Worm (Caenorhabditis elegans): ENCODE results near the gene K06B9.6.

K06B9.6 gene

DNA sequence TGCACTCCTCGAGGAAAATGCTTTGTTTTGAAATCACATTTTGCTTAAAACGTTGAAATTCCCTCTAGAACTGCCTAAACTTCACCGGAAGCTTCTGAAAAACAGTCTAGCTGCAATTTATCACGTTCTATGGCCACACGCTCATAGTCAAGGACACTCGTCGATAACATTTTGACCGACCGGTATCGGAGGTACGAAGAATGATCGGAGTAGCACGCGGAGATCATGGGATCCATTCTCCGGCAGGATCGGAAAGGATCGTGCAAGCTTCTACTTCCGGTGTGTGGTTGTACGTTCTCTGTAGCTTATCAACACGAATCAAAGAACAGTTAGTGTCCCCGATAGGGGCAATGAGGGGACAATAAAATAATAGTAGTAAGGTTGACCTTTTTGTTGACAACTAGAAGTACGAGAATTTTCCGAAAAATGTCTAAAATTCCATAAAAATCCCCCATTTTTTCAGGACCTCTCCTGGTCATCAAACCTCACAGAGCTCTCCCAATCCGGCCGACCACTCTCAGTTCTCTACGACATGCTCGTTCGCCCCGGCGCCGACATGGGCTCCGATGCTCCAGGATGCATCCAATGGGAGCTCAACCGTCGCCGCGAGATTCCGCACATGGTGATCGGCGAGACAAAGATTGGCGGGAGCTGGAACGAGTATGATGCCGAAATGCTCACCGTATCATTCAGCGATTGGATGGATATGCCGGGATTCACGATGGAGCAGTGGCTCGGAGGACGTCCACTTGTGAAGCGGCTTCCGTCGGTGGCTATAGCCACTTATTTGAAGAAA lies 19.7 kb upstream of the K06B9.6 start (continued):
- peak; percentile 85 for TF ChIP-seq hlh-30 (tag; optimal IDR thresholded peaks at IDR 0.05; ENCODE audit: insufficient read depth)
- peak in 1 of 2 experiments; percentile 66 for TF ChIP-seq mdl-1 (tag; optimal IDR thresholded peaks at IDR 0.05)
- no peak for TF ChIP-seq egl-43 (GFP tag; IDR thresholded peaks at IDR 0.05)
- TF ChIP-seq skn-1 (tag; optimal IDR thresholded peaks at IDR 0.05), result no peak
- TF ChIP-seq mep-1 (tag; optimal IDR thresholded peaks at IDR 0.05), result peak; percentile 29
- TF ChIP-seq pqm-1 (tag; optimal IDR thresholded peaks at IDR 0.05), result no peak
- TF ChIP-seq duxl-1 (tag; optimal IDR thresholded peaks at IDR 0.05; ENCODE audit: poor library complexity), result no peak
- TF ChIP-seq arid-1 (GFP tag; conservative IDR thresholded peaks at IDR 0.05), result no peak
- TF ChIP-seq set-16 (GFP tag; IDR thresholded peaks at IDR 0.05), result peak; percentile 84
- TF ChIP-seq zfp-2 (tag; optimal IDR thresholded peaks at IDR 0.05), result no peak
- TF ChIP-seq lir-3 (tag; optimal IDR thresholded peaks at IDR 0.05), result no peak
- peak; percentile 47 for TF ChIP-seq dve-1 (tag; optimal IDR thresholded peaks at IDR 0.05; ENCODE audit: insufficient read depth)

DNA sequence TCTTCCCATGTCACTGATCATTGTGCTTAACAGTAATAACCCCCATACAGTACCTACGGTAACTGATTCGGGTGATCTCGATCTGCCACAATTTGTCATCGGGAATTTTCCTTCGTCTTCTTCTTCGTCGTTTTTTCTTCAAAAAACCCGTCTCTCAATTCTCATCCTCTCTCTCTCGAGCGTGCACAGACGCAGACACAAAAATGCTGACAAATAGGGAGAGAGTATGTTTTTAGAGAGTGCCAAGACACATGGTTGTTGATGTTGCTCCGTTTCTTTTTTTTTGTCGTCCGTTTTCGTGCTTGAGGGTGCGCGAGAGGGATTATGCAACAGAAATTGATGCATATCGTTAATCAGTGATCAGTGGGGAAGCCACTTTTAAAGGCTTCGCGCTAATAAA lies 18.7 kb upstream of the K06B9.6 start:
- no peak for TF ChIP-seq lir-3 (tag; optimal IDR thresholded peaks at IDR 0.05)
- peak; percentile 28 for TF ChIP-seq nhr-11 (tag; optimal IDR thresholded peaks at IDR 0.05)
- TF ChIP-seq R02D3.7 (tag; optimal IDR thresholded peaks at IDR 0.05), result no peak
- TF ChIP-seq nhr-48 (tag; optimal IDR thresholded peaks at IDR 0.05), result peak; percentile 37
- TF ChIP-seq T26A8.4 (GFP tag; IDR thresholded peaks at IDR 0.05), result no peak
- TF ChIP-seq fkh-10 (GFP tag; optimal IDR thresholded peaks at IDR 0.05), result peak; percentile 28
- 0 out of 2 replicates have a peak, but pooled peaks have one; percentile 33 for TF ChIP-seq lin-38 (GFP tag; IDR thresholded peaks at IDR 0.05)
- no peak for TF ChIP-seq egl-43 (GFP tag; IDR thresholded peaks at IDR 0.05)
- TF ChIP-seq daf-8 (GFP tag; IDR thresholded peaks at IDR 0.05), result no peak
- TF ChIP-seq madf-5 (GFP tag; IDR thresholded peaks at IDR 0.05), result no peak
- TF ChIP-seq sdz-12 (GFP tag; optimal IDR thresholded peaks at IDR 0.05), result no peak
- no peak for TF ChIP-seq F44E2.7 (GFP tag; IDR thresholded peaks at IDR 0.05)
- no peak for TF ChIP-seq skn-1 (tag; optimal IDR thresholded peaks at IDR 0.05)
- peak; percentile 60 for TF ChIP-seq nhr-10 (tag; optimal IDR thresholded peaks at IDR 0.05)
- TF ChIP-seq aha-1 (tag), result peak; percentile 37
- no peak for TF ChIP-seq nhr-25 (tag; optimal IDR thresholded peaks at IDR 0.05; ENCODE audit: borderline replicate concordance, insufficient read depth)
- no peak for TF ChIP-seq daf-16 (GFP tag; optimal IDR thresholded peaks at IDR 0.05)
- peak; percentile 88 for TF ChIP-seq daf-16 (tag; optimal IDR thresholded peaks at IDR 0.05)
- TF ChIP-seq mes-2 (tag; optimal IDR thresholded peaks at IDR 0.05; ENCODE audit: poor library complexity, severe bottlenecking), result peak; percentile 35
- peak; percentile 46 for TF ChIP-seq rbr-2 (tag; optimal IDR thresholded peaks at IDR 0.05)
- peak; percentile 82 for TF ChIP-seq dve-1 (tag; optimal IDR thresholded peaks at IDR 0.05; ENCODE audit: insufficient read depth)
- peak; percentile 85 for TF ChIP-seq mxl-3 (GFP tag; optimal IDR thresholded peaks at IDR 0.05)
- no peak for TF ChIP-seq ceh-20 (GFP tag; IDR thresholded peaks at IDR 0.05)
- TF ChIP-seq dmd-8 (GFP tag; IDR thresholded peaks at IDR 0.05), result no peak
- peak; percentile 91 for TF ChIP-seq hlh-30 (tag; optimal IDR thresholded peaks at IDR 0.05; ENCODE audit: insufficient read depth)
- peak; percentile 80 for TF ChIP-seq hlh-11 (tag; optimal IDR thresholded peaks at IDR 0.05)
- no peak for TF ChIP-seq F10B5.3 (tag; optimal IDR thresholded peaks at IDR 0.05)
- peak; percentile 18 for TF ChIP-seq duxl-1 (tag; optimal IDR thresholded peaks at IDR 0.05; ENCODE audit: poor library complexity)
- no peak for TF ChIP-seq ctbp-1 (GFP tag; IDR thresholded peaks at IDR 0.05)
- no peak for TF ChIP-seq Y75B8A.6 (GFP tag; IDR thresholded peaks at IDR 0.05)
- no peak for TF ChIP-seq nhr-77 (tag; optimal IDR thresholded peaks at IDR 0.05)
- no peak for TF ChIP-seq pha-4 (GFP tag; IDR thresholded peaks at IDR 0.05)
- peak; percentile 88 for TF ChIP-seq pha-4 (tag; optimal IDR thresholded peaks at IDR 0.05)
- no peak for TF ChIP-seq dmd-9 (GFP tag; IDR thresholded peaks at IDR 0.05)
- TF ChIP-seq dpl-1 (GFP tag; optimal IDR thresholded peaks at IDR 0.05), result peak; percentile 36
- peak; percentile 80 for TF ChIP-seq mep-1 (tag; optimal IDR thresholded peaks at IDR 0.05)
- TF ChIP-seq tag-97 (GFP tag; IDR thresholded peaks at IDR 0.05), result 0 out of 2 replicates have a peak, but pooled peaks have one; percentile 44
- peak; percentile 53 for TF ChIP-seq dmd-6 (GFP tag; IDR thresholded peaks at IDR 0.05)
- no peak for TF ChIP-seq ztf-11 (tag; optimal IDR thresholded peaks at IDR 0.05)
- TF ChIP-seq lsy-2 (tag; optimal IDR thresholded peaks at IDR 0.05), result peak; percentile 47 to 78
- peak in 1 of 2 experiments; percentile 96 for TF ChIP-seq unc-62 (GFP tag; optimal IDR thresholded peaks at IDR 0.05 in 1 of 2)
- TF ChIP-seq unc-62 (tag; optimal IDR thresholded peaks at IDR 0.05), result no peak
- peak; percentile 19 to 90 for TF ChIP-seq mdl-1 (tag; optimal IDR thresholded peaks at IDR 0.05)
